Worm (Caenorhabditis elegans) whole organism, late embryonic: ENCODE results near the gene C56C10.4.

Experiments
- C08G9.2 ChIP-seq: sonication (generic microtip); optimal IDR thresholded peaks from 2 replicates; lab custom pipeline; 2016; ENCODE audit warnings: mild to moderate bottlenecking, missing genetic modification characterization, moderate library complexity, missing compliant biosample characterization
- C38D4.7 ChIP-seq: fragments of 200-800 bp; sonication (Bioruptor generic); optimal IDR thresholded peaks from 2 replicates; lab custom pipeline; 2018; ENCODE audit warnings: mild to moderate bottlenecking, missing genetic modification characterization, moderate library complexity, missing compliant biosample characterization
- F13H6.1 ChIP-seq: sonication (generic microtip); optimal IDR thresholded peaks from 2 replicates; lab custom pipeline; 2016; ENCODE audit warnings: missing genetic modification characterization, missing compliant biosample characterization
- T23F11.4 ChIP-seq: fragments of 200-800 bp; sonication (Bioruptor generic); optimal IDR thresholded peaks from 2 replicates; lab custom pipeline; 2018; ENCODE audit warnings: mild to moderate bottlenecking, missing genetic modification characterization, missing compliant biosample characterization
- Y22D7AL.16 ChIP-seq: sonication (generic microtip); optimal IDR thresholded peaks from 2 replicates; lab custom pipeline; 2016; ENCODE audit warnings: missing genetic modification characterization, missing compliant biosample characterization
- ahr-1 ChIP-seq: sonication (generic microtip); optimal IDR thresholded peaks from 2 replicates; lab custom pipeline; 2016; ENCODE audit warnings: missing genetic modification characterization, missing compliant biosample characterization
- ceh-19 ChIP-seq: fragments of 200-800 bp; sonication (Bioruptor generic); optimal IDR thresholded peaks from 2 replicates; lab custom pipeline; 2018; ENCODE audit warnings: mild to moderate bottlenecking, missing genetic modification characterization, missing compliant biosample characterization
- ceh-2 ChIP-seq: sonication (generic microtip); optimal IDR thresholded peaks from 2 replicates; lab custom pipeline; 2016; ENCODE audit warnings: missing genotype, missing genetic modification characterization, missing compliant biosample characterization
- ceh-22 ChIP-seq: sonication (generic microtip); optimal IDR thresholded peaks from 2 replicates; lab custom pipeline; 2017; ENCODE audit warnings: missing biosample characterization, missing genetic modification characterization
- ceh-31 ChIP-seq: sonication (generic microtip); optimal IDR thresholded peaks from 2 replicates; lab custom pipeline; 2016; ENCODE audit warnings: missing genetic modification characterization, missing compliant biosample characterization
- ceh-34 ChIP-seq: sonication (generic microtip); optimal IDR thresholded peaks from 2 replicates; lab custom pipeline; 2016; ENCODE audit warnings: mild to moderate bottlenecking, missing genetic modification characterization, missing compliant biosample characterization
- ceh-45 ChIP-seq: fragments of 200-800 bp; sonication (Bioruptor generic); IDR thresholded peaks from 2 replicates; pipeline ENCODE4 v1.3.6; 2022; ENCODE audit warnings: missing genetic modification reagents, missing genetic modification characterization, missing compliant biosample characterization
- ceh-48 ChIP-seq: sonication (generic microtip); optimal IDR thresholded peaks from 2 replicates; lab custom pipeline; 2016; ENCODE audit warnings: missing genetic modification characterization, inconsistent platforms, missing compliant biosample characterization
- che-1 ChIP-seq: sonication (generic microtip); optimal IDR thresholded peaks from 2 replicates; lab custom pipeline; 2016; ENCODE audit warnings: mild to moderate bottlenecking, missing genetic modification characterization, missing compliant biosample characterization
- dve-1 ChIP-seq: sonication (generic microtip); optimal IDR thresholded peaks from 2 replicates; lab custom pipeline; 2017; ENCODE audit warnings: antibody characterized with exemption, mild to moderate bottlenecking, missing genetic modification characterization, missing compliant biosample characterization
- elt-2 ChIP-seq: sonication (generic microtip); optimal IDR thresholded peaks from 2 replicates; lab custom pipeline; 2016; ENCODE audit warnings: missing genetic modification reagents, missing genetic modification characterization, missing compliant biosample characterization
- elt-4 ChIP-seq: sonication (generic microtip); optimal IDR thresholded peaks from 2 replicates; lab custom pipeline; 2016; ENCODE audit warnings: missing genetic modification characterization, missing compliant biosample characterization
- fax-1 ChIP-seq: sonication (generic microtip); optimal IDR thresholded peaks from 2 replicates; lab custom pipeline; 2016; ENCODE audit warnings: missing genotype, missing genetic modification characterization, missing compliant biosample characterization
- fkh-10 ChIP-seq: fragments of 150-350 bp; optimal IDR thresholded peaks from 2 replicates; lab custom pipeline; 2014; ENCODE audit warnings: missing biosample characterization, missing genetic modification reagents, missing genetic modification characterization
- fkh-6 ChIP-seq: sonication (generic microtip); optimal IDR thresholded peaks from 2 replicates; lab custom pipeline; 2016; ENCODE audit warnings: missing genetic modification characterization, missing compliant biosample characterization
- hlh-15 ChIP-seq: sonication (generic microtip); optimal IDR thresholded peaks from 2 replicates; lab custom pipeline; 2016; ENCODE audit warnings: missing genetic modification characterization, missing compliant biosample characterization
- hlh-30 ChIP-seq: sonication (generic microtip); optimal IDR thresholded peaks from 2 replicates; lab custom pipeline; 2017; ENCODE audit warnings: antibody characterized with exemption, missing genetic modification characterization, missing compliant biosample characterization; ENCODE audit not compliant: insufficient read depth
- hlh-8 ChIP-seq: sonication (generic microtip); optimal IDR thresholded peaks from 2 replicates; lab custom pipeline; 2016; ENCODE audit warnings: missing genotype, missing genetic modification characterization, missing compliant biosample characterization
- lim-6 ChIP-seq: sonication (generic microtip); optimal IDR thresholded peaks from 2 replicates; lab custom pipeline; 2016; ENCODE audit warnings: missing genetic modification characterization, missing compliant biosample characterization
- madf-2 ChIP-seq: sonication (generic microtip); optimal IDR thresholded peaks from 2 replicates; lab custom pipeline; 2017; ENCODE audit warnings: missing genetic modification characterization, missing compliant biosample characterization
- nfya-1 ChIP-seq: sonication (generic microtip); optimal IDR thresholded peaks from 2 replicates; lab custom pipeline; 2017; ENCODE audit warnings: missing genetic modification characterization, mild to moderate bottlenecking, missing compliant biosample characterization, antibody characterized with exemption, moderate library complexity
- nhr-11 ChIP-seq: fragments of 150-350 bp; optimal IDR thresholded peaks from 2 replicates; lab custom pipeline; 2014; ENCODE audit warnings: missing biosample characterization, missing genetic modification characterization
- nhr-232 ChIP-seq: sonication (generic microtip); optimal IDR thresholded peaks from 2 replicates; lab custom pipeline; 2016; ENCODE audit warnings: missing genetic modification characterization, missing compliant biosample characterization
- npax-4 ChIP-seq: sonication (generic microtip); optimal IDR thresholded peaks from 2 replicates; lab custom pipeline; 2016; ENCODE audit warnings: missing genetic modification characterization, missing compliant biosample characterization
- odd-2 ChIP-seq: sonication (generic microtip); optimal IDR thresholded peaks from 2 replicates; lab custom pipeline; 2017; ENCODE audit warnings: antibody characterized with exemption, mild to moderate bottlenecking, missing genetic modification characterization, missing compliant biosample characterization
- pat-9 ChIP-seq: fragments of 200-800 bp; sonication (Bioruptor generic); optimal IDR thresholded peaks from 2 replicates; lab custom pipeline; 2018; ENCODE audit warnings: mild to moderate bottlenecking, missing genetic modification characterization, moderate library complexity, missing compliant biosample characterization
- pax-1 ChIP-seq: fragments of 150-350 bp; optimal IDR thresholded peaks from 2 replicates; lab custom pipeline; 2014; ENCODE audit warnings: missing biosample characterization, missing genetic modification characterization
- pha-2 ChIP-seq: sonication (generic microtip); optimal IDR thresholded peaks from 2 replicates; lab custom pipeline; 2017; ENCODE audit warnings: mild to moderate bottlenecking, missing genetic modification characterization, missing compliant biosample characterization
- pha-4 ChIP-seq: fragments of 150-350 bp; optimal IDR thresholded peaks from 2 replicates; lab custom pipeline; 2018; ENCODE audit warnings: missing biosample characterization, missing genetic modification reagents, missing genetic modification characterization
- ref-2 ChIP-seq: sonication (generic microtip); optimal IDR thresholded peaks from 2 replicates; lab custom pipeline; 2016; ENCODE audit warnings: missing genetic modification characterization, missing compliant biosample characterization
- sdc-2 ChIP-seq: sonication (generic microtip); optimal IDR thresholded peaks from 2 replicates; lab custom pipeline; 2016; ENCODE audit warnings: missing genotype, missing genetic modification characterization, missing compliant biosample characterization
- sox-2 ChIP-seq: fragments of 200-800 bp; sonication (Bioruptor generic); IDR thresholded peaks from 2 replicates; pipeline ENCODE4 v1.3.6; 2022; ENCODE audit warnings: missing genetic modification reagents, missing genetic modification characterization, missing compliant biosample characterization
- syd-9 ChIP-seq: sonication (generic microtip); optimal IDR thresholded peaks from 2 replicates; lab custom pipeline; 2016; ENCODE audit warnings: mild to moderate bottlenecking, missing genetic modification characterization, moderate library complexity, missing compliant biosample characterization
- tbx-2 ChIP-seq: sonication (generic microtip); optimal IDR thresholded peaks from 2 replicates; lab custom pipeline; 2016; ENCODE audit warnings: missing genetic modification characterization, missing compliant biosample characterization
- ttx-3 ChIP-seq: sonication (generic microtip); optimal IDR thresholded peaks from 2 replicates; lab custom pipeline; 2016; ENCODE audit warnings: missing genetic modification reagents, missing genetic modification characterization, missing compliant biosample characterization
- unc-42 ChIP-seq: sonication (generic microtip); optimal IDR thresholded peaks from 2 replicates; lab custom pipeline; 2016; ENCODE audit warnings: missing genotype, missing genetic modification characterization, missing compliant biosample characterization
- unc-55 ChIP-seq: sonication (generic microtip); optimal IDR thresholded peaks from 2 replicates; lab custom pipeline; 2017; ENCODE audit warnings: missing biosample characterization, missing genetic modification reagents, missing genetic modification characterization
- unc-86 ChIP-seq: sonication (generic microtip); optimal IDR thresholded peaks from 2 replicates; lab custom pipeline; 2016; ENCODE audit warnings: missing genetic modification characterization, missing compliant biosample characterization
- zip-5 ChIP-seq: sonication (generic microtip); optimal IDR thresholded peaks from 2 replicates; lab custom pipeline; 2016; ENCODE audit warnings: missing genetic modification characterization, missing compliant biosample characterization

The C56C10.4 gene

DNA sequence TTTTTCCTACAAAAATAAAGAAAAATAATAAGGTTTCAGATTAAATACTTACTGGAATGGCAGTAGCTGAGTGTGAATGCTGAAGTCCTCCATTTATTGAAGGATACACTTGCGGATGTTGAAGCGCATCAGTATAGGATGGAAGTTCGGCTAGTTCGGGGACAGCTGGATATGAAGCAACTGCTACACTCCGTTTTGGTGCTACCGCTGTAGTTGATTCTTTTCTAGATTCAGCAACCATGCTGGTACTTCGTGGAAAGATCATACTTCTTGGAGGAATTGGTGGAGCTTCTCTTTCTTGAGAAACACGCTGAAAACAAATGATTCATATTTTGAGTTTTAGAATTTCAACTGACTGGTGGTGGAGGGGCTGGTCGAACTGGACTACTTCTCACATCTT lies 25.8 kb downstream of the C56C10.4 start:
- TF ChIP-seq F13H6.1 (tag; lab: Kevin White, UChicago) (no peak), zip-5 (tag; lab: Kevin White, UChicago) (no peak), odd-2 (tag; lab: Kevin White, UChicago) (no peak), tbx-2 (no peak), dve-1 (no peak), unc-86 (tag; lab: Kevin White, UChicago) (no peak), lim-6 (tag; lab: Kevin White, UChicago) (no peak)

DNA sequence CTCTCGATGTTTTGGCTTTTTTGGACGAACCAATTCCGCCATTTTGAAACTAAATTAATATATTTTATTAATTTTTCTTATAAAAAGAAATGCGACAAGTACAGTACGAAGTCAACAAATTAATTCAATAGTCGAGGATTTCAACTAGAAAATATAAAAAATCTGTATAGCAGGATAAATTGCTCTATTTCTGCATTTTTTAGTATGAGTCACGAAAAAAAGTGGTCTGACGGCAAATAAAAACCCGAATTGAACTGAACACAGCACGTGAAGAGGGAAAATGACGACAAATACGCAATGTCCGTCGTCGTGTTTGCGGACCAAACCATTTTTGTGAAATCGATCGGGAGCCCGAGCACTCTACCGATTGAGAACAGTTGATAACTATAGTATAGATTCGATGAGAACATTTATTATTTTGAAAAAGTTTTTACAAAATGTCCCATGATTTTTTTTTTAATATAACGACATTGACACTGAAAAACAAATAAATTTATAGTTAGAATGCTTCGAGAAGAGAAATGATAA lies 26.5 kb downstream of the C56C10.4 start, which contains the start of gene epg-5:
Gene epg-5 (minus strand): TSS at position 51 of the 528 bp plus-strand sequence.
- TF ChIP-seq ahr-1 (no peak), odd-2 (tag; lab: Kevin White, UChicago) (no peak), madf-2 (no peak), fkh-6 (tag; lab: Kevin White, UChicago) (no peak), hlh-30 (tag; lab: Kevin White, UChicago) (peak; percentile 37), nhr-11 (tag; lab: Kevin White, UChicago) (no peak), unc-86 (tag; lab: Kevin White, UChicago) (no peak), ceh-48 (tag; lab: Kevin White, UChicago) (peak; percentile 38), ref-2 (tag; lab: Kevin White, UChicago) (no peak)

DNA sequence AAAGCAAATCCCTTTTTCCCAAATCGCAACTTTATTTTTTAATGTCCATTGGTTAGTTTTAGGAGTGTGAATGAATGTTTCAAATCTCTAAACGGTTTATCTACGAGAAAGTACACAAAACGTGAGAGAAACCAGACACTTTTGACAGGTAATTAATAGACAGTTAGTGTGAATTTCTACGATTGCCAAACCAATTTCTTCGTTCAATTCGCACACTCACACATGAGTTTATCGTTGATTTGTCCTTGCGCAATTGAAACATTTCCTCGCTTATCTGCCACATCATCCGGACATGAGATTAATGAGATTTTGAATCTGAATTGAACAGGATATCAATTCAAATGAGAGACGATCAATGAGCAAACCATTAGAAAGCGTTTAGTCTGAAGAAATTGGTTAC lies 27.4 kb downstream of the C56C10.4 start:
- TF ChIP-seq sdc-2 (tag; lab: Kevin White, UChicago) (no peak), ceh-2 (tag; lab: Kevin White, UChicago) (no peak), ceh-34 (tag; lab: Kevin White, UChicago) (no peak), ceh-45 (GFP tag; lab: Robert Waterston, UW) (no peak), pha-4 (tag; lab: Kevin White, UChicago) (no peak), unc-42 (tag; lab: Kevin White, UChicago) (no peak), fkh-10 (GFP tag; lab: Kevin White, UChicago) (no peak), hlh-15 (no peak), elt-2 (tag; lab: Kevin White, UChicago) (no peak), elt-4 (tag; lab: Kevin White, UChicago) (no peak), ttx-3 (tag; lab: Kevin White, UChicago) (no peak), nfya-1 (no peak), zip-5 (tag; lab: Kevin White, UChicago) (no peak), madf-2 (no peak), che-1 (tag; lab: Kevin White, UChicago) (no peak), ref-2 (tag; lab: Kevin White, UChicago) (no peak), pha-2 (tag; lab: Kevin White, UChicago) (no peak)

DNA sequence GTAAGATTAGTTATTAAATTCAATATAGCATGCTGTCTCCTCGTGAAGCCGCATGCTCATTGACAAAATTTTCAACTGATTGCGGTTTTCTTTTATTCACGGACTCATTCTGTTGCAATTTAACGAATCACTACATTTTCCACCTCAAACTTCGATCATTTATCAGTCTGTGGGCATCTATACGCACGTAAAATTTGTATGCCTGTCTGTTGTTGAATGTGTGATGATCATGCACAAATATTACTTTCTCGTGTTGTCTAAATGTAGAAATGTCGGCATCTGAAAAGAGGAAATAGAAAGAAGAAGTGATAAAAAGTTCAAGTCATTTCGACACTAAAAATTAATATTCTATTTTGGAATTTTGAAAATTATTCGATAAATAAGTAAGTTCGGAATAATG lies 29.7 kb downstream of the C56C10.4 start:
- TF ChIP-seq pha-2 (tag; lab: Kevin White, UChicago) = no peak
- TF ChIP-seq ceh-22 (tag; lab: Kevin White, UChicago) = no peak
- TF ChIP-seq sdc-2 (tag; lab: Kevin White, UChicago) = no peak
- no peak for TF ChIP-seq fax-1 (tag; lab: Kevin White, UChicago)
- no peak for TF ChIP-seq ceh-19
- no peak for TF ChIP-seq hlh-8 (tag; lab: Kevin White, UChicago)

DNA sequence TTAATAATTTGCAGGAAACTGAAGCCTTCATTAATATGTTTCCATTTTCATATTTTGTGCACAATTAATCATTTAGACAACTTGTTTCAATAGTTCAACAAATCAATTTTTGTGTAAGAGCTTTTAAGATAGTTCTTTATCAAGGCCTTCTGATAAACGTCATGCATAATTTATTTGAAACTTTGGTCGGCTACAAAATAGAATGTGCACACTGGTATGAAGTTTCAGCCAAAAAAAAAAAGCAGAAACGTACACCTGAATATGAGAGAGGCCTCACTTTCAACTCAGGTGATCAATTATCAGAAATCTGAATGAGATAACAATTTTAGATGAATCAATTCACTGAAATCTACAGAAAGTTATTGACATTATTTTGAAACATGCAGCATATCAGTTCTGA lies 31.6 kb downstream of the C56C10.4 start:
- no peak for TF ChIP-seq sox-2 (GFP tag; lab: Robert Waterston, UW)
- no peak for TF ChIP-seq C38D4.7
- TF ChIP-seq ceh-31 = no peak
- no peak for TF ChIP-seq C08G9.2 (tag; lab: Kevin White, UChicago)
- TF ChIP-seq npax-4 = no peak
- TF ChIP-seq odd-2 (tag; lab: Kevin White, UChicago) = no peak
- no peak for TF ChIP-seq pha-4 (tag; lab: Kevin White, UChicago)
- no peak for TF ChIP-seq lim-6 (tag; lab: Kevin White, UChicago)
- TF ChIP-seq tbx-2 = no peak
- TF ChIP-seq ceh-22 (tag; lab: Kevin White, UChicago) = no peak
- no peak for TF ChIP-seq nhr-232 (tag; lab: Kevin White, UChicago)
- no peak for TF ChIP-seq unc-55 (GFP tag; lab: Kevin White, UChicago)
- no peak for TF ChIP-seq pax-1 (tag; lab: Kevin White, UChicago)
- no peak for TF ChIP-seq pat-9 (tag; lab: Kevin White, UChicago)
- no peak for TF ChIP-seq T23F11.4 (GFP tag; lab: Kevin White, UChicago)
- no peak for TF ChIP-seq elt-2 (tag; lab: Kevin White, UChicago)
- no peak for TF ChIP-seq syd-9 (tag; lab: Kevin White, UChicago)
- no peak for TF ChIP-seq Y22D7AL.16 (tag; lab: Kevin White, UChicago)
